Fruit fly (Drosophila melanogaster): ENCODE measurements around the gene CG31816.
A peak's percentile ranks its signal among the peaks of the same experiment; 100 is the strongest.

- no peak for TF ChIP-seq D1 (tag; optimal IDR thresholded peaks at IDR 0.05)
- TF ChIP-seq EcR (GFP tag; optimal IDR thresholded peaks at IDR 0.05) = no peak
- no peak for TF ChIP-seq Ets98B (GFP tag; IDR thresholded peaks at IDR 0.05)
- TF ChIP-seq CG14655 (GFP tag; optimal IDR thresholded peaks at IDR 0.05) = peak; percentile 63
- TF ChIP-seq gl (tag; optimal IDR thresholded peaks at IDR 0.05) = no peak
- TF ChIP-seq Pif1A (GFP tag; optimal IDR thresholded peaks at IDR 0.05) = no peak
- TF ChIP-seq Snoo (tag; optimal IDR thresholded peaks at IDR 0.05) = no peak
- TF ChIP-seq CG10348 (GFP tag; IDR thresholded peaks at IDR 0.05) = no peak
- TF ChIP-seq CG4496 (GFP tag; IDR thresholded peaks at IDR 0.05) = no peak
- TF ChIP-seq rn (GFP tag; IDR thresholded peaks at IDR 0.05) = no peak
- TF ChIP-seq CG15710 (tag; optimal IDR thresholded peaks at IDR 0.05) = no peak
Measured at dm6 chr2L:16559919-16560318, 17.6 kb downstream of the CG31816 start.
